Worm (Caenorhabditis elegans): ENCODE measurements around the gene lag-1.

DNA sequence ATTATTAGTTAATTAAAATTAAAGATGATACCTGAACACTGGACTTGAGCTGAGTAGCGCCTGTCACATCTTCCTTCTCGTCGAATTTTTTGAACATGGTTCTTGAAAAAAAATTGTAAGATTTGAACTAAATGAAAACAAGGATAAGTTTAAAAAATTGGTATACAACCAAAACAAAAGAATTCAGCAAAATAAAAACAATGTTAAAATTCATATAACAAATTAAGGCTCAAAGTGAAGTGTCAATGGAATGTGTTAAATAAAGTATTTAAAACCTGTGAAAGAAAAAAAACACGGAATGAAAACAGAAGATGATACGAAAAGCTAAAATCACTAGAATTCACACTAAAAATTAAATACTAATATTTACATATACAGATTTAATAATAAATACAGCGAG lies 60.1 kb downstream of the lag-1 start, which contains the start of gene C11D2.7:
- TF ChIP-seq snpc-4 (tag; optimal IDR thresholded peaks at IDR 0.05) = no peak
- TF ChIP-seq unc-39 (tag; optimal IDR thresholded peaks at IDR 0.05) = no peak
- no peak for TF ChIP-seq mml-1 (tag; optimal IDR thresholded peaks at IDR 0.05)
- no peak for TF ChIP-seq nfya-1 (tag; optimal IDR thresholded peaks at IDR 0.05; ENCODE audit: insufficient read depth)
- TF ChIP-seq nhr-23 (tag; optimal IDR thresholded peaks at IDR 0.05) = no peak
- no peak for TF ChIP-seq elt-3 (tag; optimal IDR thresholded peaks at IDR 0.05)
- TF ChIP-seq unc-62 (GFP tag; optimal IDR thresholded peaks at IDR 0.05) = no peak
